Worm (Caenorhabditis elegans) whole organism, late embryonic: ENCODE measurements around the gene ceh-53.

Experiments
- F13H6.1 ChIP-seq: sonication (generic microtip); optimal IDR thresholded peaks from 2 replicates; lab custom pipeline; 2016; ENCODE audit warnings: missing genetic modification characterization, missing compliant biosample characterization
- eyg-1 ChIP-seq: sonication (generic microtip); optimal IDR thresholded peaks from 2 replicates; lab custom pipeline; 2016; ENCODE audit warnings: missing genotype, missing genetic modification characterization, missing compliant biosample characterization
- hlh-15 ChIP-seq: sonication (generic microtip); optimal IDR thresholded peaks from 2 replicates; lab custom pipeline; 2016; ENCODE audit warnings: missing genetic modification characterization, missing compliant biosample characterization

DNA sequence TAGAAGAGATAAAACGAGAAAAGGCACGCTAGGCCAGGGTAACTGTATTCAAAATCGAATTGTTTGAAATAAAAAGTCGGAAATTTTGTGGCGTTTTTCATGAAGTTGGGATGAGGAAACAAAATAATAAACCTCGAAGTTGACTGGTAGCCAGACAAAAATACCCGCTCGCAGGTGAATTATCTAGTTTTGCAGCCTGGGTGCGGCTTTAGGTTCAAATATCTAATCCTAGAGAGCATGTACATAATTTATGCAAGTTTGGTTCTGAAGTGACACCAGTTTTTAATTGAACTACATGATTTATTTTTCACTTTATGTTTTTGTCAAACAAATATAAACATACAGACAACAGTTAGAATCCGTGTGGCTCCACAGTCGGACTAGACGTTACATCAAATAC lies 16.2 kb upstream of the ceh-53 start, which contains the start of gene srz-37:
- TF ChIP-seq eyg-1 (no peak), F13H6.1 (no peak), hlh-15 (tag; lab: Kevin White, UChicago) (no peak)
